Fruit fly (Drosophila melanogaster) whole organism, embryonic: ENCODE data around the gene CG13306.

Source experiments
- Adf1 ChIP-seq: fragments of 200-800 bp; sonication (Bioruptor generic); IDR thresholded peaks from 2 replicates; pipeline ENCODE4 v1.3.6; 2022; ENCODE audit warnings: missing biosample characterization, missing genetic modification characterization
- Antp ChIP-seq: fragments of 200-800 bp; sonication (Bioruptor generic); optimal IDR thresholded peaks from 3 replicates; lab custom pipeline; 2016; ENCODE audit warnings: missing biosample characterization, missing genetic modification characterization
- Asciz ChIP-seq: fragments of 200-800 bp; sonication (Bioruptor generic); optimal IDR thresholded peaks from 2 replicates; lab custom pipeline; 2017; ENCODE audit warnings: missing biosample characterization, mild to moderate bottlenecking, missing genetic modification characterization, missing genetic modification reagents
- Awh ChIP-seq: fragments of 200-800 bp; sonication (Bioruptor generic); IDR thresholded peaks from 2 replicates; pipeline ENCODE4, ENCODE4 v1.3.6; 2022; ENCODE audit warnings: missing biosample characterization, missing genetic modification characterization
- BEAF-32 ChIP-seq: fragments of 200-800 bp; sonication (Bioruptor generic); optimal IDR thresholded peaks from 3 replicates; lab custom pipeline; 2017; ENCODE audit warnings: missing biosample characterization, missing genetic modification characterization, mild to moderate bottlenecking, moderate library complexity, missing genetic modification reagents
- Blimp-1 ChIP-seq: fragments of 200-800 bp; sonication (Bioruptor generic); optimal IDR thresholded peaks from 3 replicates; lab custom pipeline; 2018; ENCODE audit warnings: missing biosample characterization, missing genetic modification characterization, mild to moderate bottlenecking, moderate library complexity, missing genetic modification reagents
- CG10267 ChIP-seq: fragments of 200-800 bp; sonication (Bioruptor generic); optimal IDR thresholded peaks from 2 replicates; lab custom pipeline; 2018; ENCODE audit warnings: missing biosample characterization, mild to moderate bottlenecking, missing genetic modification characterization, moderate library complexity
- CG10543 ChIP-seq: fragments of 200-800 bp; sonication (Bioruptor generic); optimal IDR thresholded peaks from 3 replicates; lab custom pipeline; 2017; ENCODE audit warnings: missing biosample characterization, mild to moderate bottlenecking, missing genetic modification characterization, moderate library complexity
- CG11695 ChIP-seq: fragments of 200-800 bp; sonication (Bioruptor generic); IDR thresholded peaks from 3 replicates; pipeline ENCODE4 v1.3.6; 2022; ENCODE audit warnings: missing biosample characterization, missing genetic modification characterization
- CG12104 ChIP-seq: fragments of 200-800 bp; sonication (Bioruptor generic); optimal IDR thresholded peaks from 3 replicates; lab custom pipeline; 2016; ENCODE audit warnings: missing biosample characterization, missing genetic modification characterization
- CG12219 ChIP-seq: fragments of 200-800 bp; sonication (Bioruptor generic); optimal IDR thresholded peaks from 3 replicates; lab custom pipeline; 2018; ENCODE audit warnings: missing biosample characterization, mild to moderate bottlenecking, missing genetic modification characterization
- CG13123 ChIP-seq: fragments of 200-800 bp; sonication (Bioruptor generic); optimal IDR thresholded peaks from 2 replicates; lab custom pipeline; 2016; ENCODE audit warnings: missing biosample characterization, missing genetic modification characterization
- CG13775 ChIP-seq: fragments of 200-800 bp; sonication (Bioruptor generic); optimal IDR thresholded peaks from 3 replicates; lab custom pipeline; 2017; ENCODE audit warnings: missing biosample characterization, mild to moderate bottlenecking, missing genetic modification characterization
- CG16863 ChIP-seq: fragments of 200-800 bp; sonication (Bioruptor generic); optimal IDR thresholded peaks from 3 replicates; lab custom pipeline; 2016; ENCODE audit warnings: missing biosample characterization, missing genetic modification characterization
- CG17912 ChIP-seq: fragments of 200-800 bp; sonication (Bioruptor generic); optimal IDR thresholded peaks from 2 replicates; lab custom pipeline; 2018; ENCODE audit warnings: missing biosample characterization, mild to moderate bottlenecking, missing genetic modification characterization
- CG1792 ChIP-seq: fragments of 200-800 bp; sonication (Bioruptor generic); optimal IDR thresholded peaks from 2 replicates; lab custom pipeline; 2016; ENCODE audit warnings: missing biosample characterization, missing genetic modification characterization
- CG18599 ChIP-seq: fragments of 200-800 bp; sonication (Bioruptor generic); optimal IDR thresholded peaks from 3 replicates; lab custom pipeline; 2017; ENCODE audit warnings: missing biosample characterization, missing genetic modification characterization, mild to moderate bottlenecking, moderate library complexity, missing genetic modification reagents
- CG32532 ChIP-seq: fragments of 200-800 bp; sonication (Bioruptor generic); IDR thresholded peaks from 2 replicates; pipeline ENCODE4 v1.3.6; 2022; ENCODE audit warnings: missing biosample characterization, missing genetic modification characterization
- CG3281 ChIP-seq: fragments of 200-800 bp; sonication (Bioruptor generic); optimal IDR thresholded peaks from 3 replicates; lab custom pipeline; 2017; ENCODE audit warnings: missing biosample characterization, mild to moderate bottlenecking, missing genetic modification characterization
- CG4854 ChIP-seq: fragments of 200-800 bp; sonication (Bioruptor generic); optimal IDR thresholded peaks from 2 replicates; lab custom pipeline; 2016; ENCODE audit warnings: missing biosample characterization, missing genetic modification characterization, inconsistent platforms
- CG6254 ChIP-seq: fragments of 200-800 bp; sonication (Bioruptor generic); optimal IDR thresholded peaks from 3 replicates; lab custom pipeline; 2017; ENCODE audit warnings: mild to moderate bottlenecking, missing biosample characterization, missing genetic modification reagents, missing genetic modification characterization
- CG9727 ChIP-seq: fragments of 200-800 bp; sonication (Bioruptor generic); optimal IDR thresholded peaks from 3 replicates; lab custom pipeline; 2017; ENCODE audit warnings: missing biosample characterization, mild to moderate bottlenecking, missing genetic modification characterization
- CG9817 ChIP-seq: fragments of 200-800 bp; sonication (Bioruptor generic); optimal IDR thresholded peaks from 2 replicates; lab custom pipeline; 2018; ENCODE audit warnings: missing biosample characterization, mild to moderate bottlenecking, missing genetic modification characterization, moderate library complexity
- CG9932 ChIP-seq: fragments of 200-800 bp; sonication (Bioruptor generic); IDR thresholded peaks from 2 replicates; pipeline ENCODE4 v1.3.6; 2022; ENCODE audit warnings: missing biosample characterization, missing genetic modification characterization
- Dad ChIP-seq: fragments of 200-800 bp; sonication (Bioruptor generic); optimal IDR thresholded peaks from 3 replicates; lab custom pipeline; 2016; ENCODE audit warnings: missing biosample characterization, missing genetic modification characterization
- E2f2 ChIP-seq: fragments of 200-800 bp; sonication (Bioruptor generic); IDR thresholded peaks from 2 replicates; pipeline ENCODE4 v1.3.6; 2022; ENCODE audit warnings: missing biosample characterization, missing genetic modification characterization
- HLH4C ChIP-seq: fragments of 200-800 bp; sonication (Bioruptor generic); IDR thresholded peaks from 3 replicates; pipeline ENCODE4 v1.3.6; 2022; ENCODE audit warnings: missing biosample characterization, missing genetic modification characterization; ENCODE audit not compliant: partially characterized antibody
- HLHmδ ChIP-seq: fragments of 200-800 bp; sonication (Bioruptor generic); optimal IDR thresholded peaks from 2 replicates; lab custom pipeline; 2018; ENCODE audit warnings: missing biosample characterization, mild to moderate bottlenecking, missing genetic modification characterization, moderate library complexity
- Hmr ChIP-seq: fragments of 200-800 bp; sonication (Bioruptor generic); optimal IDR thresholded peaks from 3 replicates; lab custom pipeline; 2017; ENCODE audit warnings: mild to moderate bottlenecking, missing biosample characterization, missing genetic modification reagents, missing genetic modification characterization
- Myb ChIP-seq: fragments of 200-800 bp; sonication (Bioruptor generic); optimal IDR thresholded peaks from 2 replicates; lab custom pipeline; 2016; ENCODE audit warnings: missing biosample characterization, missing genetic modification characterization
- PHDP ChIP-seq: fragments of 200-800 bp; sonication (Bioruptor generic); optimal IDR thresholded peaks from 3 replicates; lab custom pipeline; 2018; ENCODE audit warnings: missing biosample characterization, mild to moderate bottlenecking, missing genetic modification characterization, moderate library complexity
- Rx ChIP-seq: fragments of 200-800 bp; sonication (Bioruptor generic); IDR thresholded peaks from 2 replicates; pipeline ENCODE4 v1.3.6; 2022; ENCODE audit warnings: missing biosample characterization, missing genetic modification characterization
- Ssrp ChIP-seq: fragments of 200-800 bp; sonication (Bioruptor generic); optimal IDR thresholded peaks from 2 replicates; lab custom pipeline; 2018; ENCODE audit warnings: missing biosample characterization, mild to moderate bottlenecking, missing genetic modification characterization, moderate library complexity
- bowl ChIP-seq: fragments of 200-800 bp; sonication (Bioruptor generic); IDR thresholded peaks from 2 replicates; pipeline ENCODE4 v1.3.6; 2022; ENCODE audit warnings: missing biosample characterization, missing genetic modification characterization
- cas ChIP-seq: fragments of 200-800 bp; sonication (Bioruptor generic); IDR thresholded peaks from 2 replicates; pipeline ENCODE4 v1.3.6; 2022; ENCODE audit warnings: missing biosample characterization, missing genetic modification characterization
- chm ChIP-seq: fragments of 200-800 bp; sonication (Bioruptor generic); IDR thresholded peaks from 2 replicates; pipeline ENCODE4 v1.3.6; 2022; ENCODE audit warnings: missing biosample characterization, missing genetic modification characterization
- dan ChIP-seq: fragments of 200-800 bp; sonication (Bioruptor generic); IDR thresholded peaks from 2 replicates; pipeline ENCODE4 v1.3.6; 2022; ENCODE audit warnings: missing biosample characterization, missing genetic modification characterization
- disco-r ChIP-seq: fragments of 200-800 bp; sonication (Bioruptor generic); optimal IDR thresholded peaks from 2 replicates; lab custom pipeline; 2016; ENCODE audit warnings: missing biosample characterization, missing genetic modification characterization
- exex ChIP-seq: fragments of 200-800 bp; sonication (Bioruptor generic); optimal IDR thresholded peaks from 4 replicates; lab custom pipeline; 2018; ENCODE audit warnings: missing biosample characterization, mild to moderate bottlenecking, missing genetic modification characterization, moderate library complexity
- gem ChIP-seq: fragments of 200-800 bp; sonication (Bioruptor generic); optimal IDR thresholded peaks from 2 replicates; lab custom pipeline; 2019; ENCODE audit warnings: missing biosample characterization, mild to moderate bottlenecking, missing genetic modification characterization, moderate library complexity
- insv ChIP-seq, 2 experiments: fragments of 200-800 bp; sonication (Bioruptor generic); optimal IDR thresholded peaks; 3 replicates each; lab custom pipeline; 2016 to 2018; ENCODE audit warnings: missing biosample characterization in 2 of 2, missing genetic modification characterization in 2 of 2
- lilli ChIP-seq: fragments of 200-800 bp; sonication (Bioruptor generic); optimal IDR thresholded peaks from 3 replicates; lab custom pipeline; 2016; ENCODE audit warnings: missing biosample characterization, missing genetic modification characterization
- onecut ChIP-seq: fragments of 200-800 bp; sonication (Bioruptor generic); IDR thresholded peaks from 2 replicates; pipeline ENCODE4 v1.3.6; 2022; ENCODE audit warnings: missing biosample characterization, missing genetic modification characterization
- pita ChIP-seq: fragments of 200-800 bp; sonication (Bioruptor generic); optimal IDR thresholded peaks from 2 replicates; lab custom pipeline; 2017; ENCODE audit warnings: missing biosample characterization, mild to moderate bottlenecking, missing genetic modification characterization
- sd ChIP-seq: fragments of 200-800 bp; sonication (Bioruptor generic); optimal IDR thresholded peaks from 3 replicates; lab custom pipeline; 2018; ENCODE audit warnings: missing biosample characterization, mild to moderate bottlenecking, missing genetic modification characterization, moderate library complexity
- slou ChIP-seq: fragments of 200-800 bp; sonication (Bioruptor generic); optimal IDR thresholded peaks from 3 replicates; lab custom pipeline; 2016; ENCODE audit warnings: missing biosample characterization, missing genetic modification characterization
- sqz ChIP-seq: fragments of 200-800 bp; sonication (Bioruptor generic); optimal IDR thresholded peaks from 3 replicates; lab custom pipeline; 2018; ENCODE audit warnings: missing biosample characterization, mild to moderate bottlenecking, missing genetic modification characterization
- sr ChIP-seq: fragments of 200-800 bp; sonication (Bioruptor generic); IDR thresholded peaks from 3 replicates; pipeline ENCODE4 v1.3.6; 2022; ENCODE audit warnings: missing biosample characterization, missing genetic modification characterization
- trh ChIP-seq: fragments of 200-800 bp; sonication (Bioruptor generic); optimal IDR thresholded peaks from 2 replicates; lab custom pipeline; 2016; ENCODE audit warnings: missing biosample characterization, missing genetic modification characterization
- zfh2 ChIP-seq: fragments of 200-800 bp; sonication (Bioruptor generic); optimal IDR thresholded peaks from 2 replicates; lab custom pipeline; 2016; ENCODE audit warnings: missing biosample characterization, missing genetic modification characterization

Gene CG13306

dm6 chr3L:8700643-8701208, 48.8 kb downstream of the CG13306 start (continued):
- TF ChIP-seq BEAF-32 (GFP tag; lab: Kevin White, UChicago): no peak
- TF ChIP-seq Myb (GFP tag; lab: Kevin White, UChicago): peak; percentile 72
- peak; percentile 78 for TF ChIP-seq CG12219 (GFP tag; lab: Kevin White, UChicago)
- TF ChIP-seq CG10543: peak; percentile 85
- peak; percentile 30 for TF ChIP-seq Dad (GFP tag; lab: Kevin White, UChicago)
- peak; percentile 29 for TF ChIP-seq disco-r (GFP tag; lab: Kevin White, UChicago)
- TF ChIP-seq CG32532 (GFP tag; lab: Robert Waterston, UW): peak; percentile 70
- TF ChIP-seq CG18599 (GFP tag; lab: Kevin White, UChicago): peak; percentile 90
- TF ChIP-seq E2f2 (GFP tag; lab: Robert Waterston, UW): peak; percentile 63
- TF ChIP-seq Rx: peak; percentile 52
- TF ChIP-seq CG11695 (GFP tag; lab: Robert Waterston, UW): peak; percentile 74
- 0 out of 2 replicates have a peak, but pooled peaks have one; percentile 15 for TF ChIP-seq cas (GFP tag; lab: Robert Waterston, UW)
- peak; percentile 90 for TF ChIP-seq gem
- TF ChIP-seq CG3281 (GFP tag; lab: Kevin White, UChicago): peak; percentile 82
- TF ChIP-seq zfh2 (GFP tag; lab: Kevin White, UChicago): peak; percentile 70
- peak; percentile 55 for TF ChIP-seq sd (tag; lab: Kevin White, UChicago)
- TF ChIP-seq onecut (GFP tag; lab: Robert Waterston, UW): peak; percentile 68
- no peak for TF ChIP-seq insv (GFP tag; optimal IDR thresholded peaks at IDR 0.05; lab: Kevin White, UChicago)
- peak; percentile 1 for TF ChIP-seq sqz (GFP tag; lab: Kevin White, UChicago)
- TF ChIP-seq CG12104: peak; percentile 47
- peak; percentile 93 for TF ChIP-seq CG9727 (GFP tag; lab: Kevin White, UChicago)
- TF ChIP-seq HLHmδ (GFP tag; lab: Kevin White, UChicago): no peak
- peak; percentile 67 for TF ChIP-seq Blimp-1
- no peak for TF ChIP-seq CG17912 (GFP tag; lab: Kevin White, UChicago)
- peak; percentile 49 for TF ChIP-seq slou (GFP tag; lab: Kevin White, UChicago)
- TF ChIP-seq sr (GFP tag; lab: Robert Waterston, UW): no peak
- peak; percentile 58 for TF ChIP-seq CG6254 (GFP tag; lab: Kevin White, UChicago)
- TF ChIP-seq CG16863 (GFP tag; lab: Kevin White, UChicago): peak; percentile 74
- TF ChIP-seq CG13775 (GFP tag; lab: Kevin White, UChicago): peak; percentile 80
- TF ChIP-seq CG10267 (tag; lab: Kevin White, UChicago): peak; percentile 75
- TF ChIP-seq exex (tag; lab: Kevin White, UChicago): peak; percentile 77
- TF ChIP-seq chm: no peak; the same call in 1 of the 2 replicates
- TF ChIP-seq CG1792: peak; percentile 59
- TF ChIP-seq Ssrp (tag; lab: Kevin White, UChicago): peak; percentile 71
- TF ChIP-seq Awh: no peak; the same call in 1 of the 2 replicates
- TF ChIP-seq CG9817 (tag; lab: Kevin White, UChicago): peak; percentile 74
- TF ChIP-seq PHDP (tag; lab: Kevin White, UChicago): peak; percentile 82
- no peak for TF ChIP-seq pita (GFP tag; lab: Kevin White, UChicago)
- TF ChIP-seq CG13123 (GFP tag; lab: Kevin White, UChicago): peak; percentile 27
- TF ChIP-seq Hmr: peak; percentile 86
- peak; percentile 74 for TF ChIP-seq CG4854 (GFP tag; lab: Kevin White, UChicago)
- TF ChIP-seq CG9932: peak; percentile 55; the same call in 1 of the 2 replicates
- peak; percentile 56; the same call in 1 of the 2 replicates for TF ChIP-seq Adf1
- peak; percentile 7 for TF ChIP-seq trh (GFP tag; lab: Kevin White, UChicago)
- TF ChIP-seq Antp: peak; percentile 71
- TF ChIP-seq Asciz (GFP tag; lab: Kevin White, UChicago): peak; percentile 65
- no peak for TF ChIP-seq bowl
- TF ChIP-seq HLH4C (GFP tag; lab: Robert Waterston, UW): no peak
- no peak for TF ChIP-seq dan (GFP tag; lab: Robert Waterston, UW)
- peak; percentile 92 for TF ChIP-seq lilli (GFP tag; lab: Kevin White, UChicago)
